ENCODE assay signal across 4 fruit fly cellular contexts in genomic region chr2L:2873729-2874127, dm6.
A peak's percentile ranks its signal among the peaks of the same experiment; 100 is the strongest.
TF ChIP-seq lines count a peak whose summit lies in the region.

No protein-coding gene starts in this region.

- no peak for TF ChIP-seq CTCF in whole organism, embryonic (GFP tag; optimal IDR thresholded peaks at IDR 0.05; lab: Kevin White, UChicago)

TF ChIP-seq in whole organism, adult, 20 proteins besides CTCF, POLR2A, EP300 and RAD21:
- TF ChIP-seq Mnt (GFP tag; optimal IDR thresholded peaks at IDR 0.05; lab: Kevin White, UChicago) (peak; percentile 83), pad (GFP tag; optimal IDR thresholded peaks at IDR 0.05; lab: Kevin White, UChicago) (no peak), kay (GFP tag; lab: Kevin White, UChicago; ENCODE audit: borderline replicate concordance) (peak; percentile 46), CG11617 (GFP tag; optimal IDR thresholded peaks at IDR 0.05; lab: Kevin White, UChicago) (no peak), CG12768 (GFP tag; optimal IDR thresholded peaks at IDR 0.05; lab: Kevin White, UChicago) (no peak)

TF ChIP-seq in whole organism, embryonic, 481 proteins besides CTCF, POLR2A, EP300 and RAD21 (continues in another document):
- TF ChIP-seq CG10274 (GFP tag; optimal IDR thresholded peaks at IDR 0.05; lab: Kevin White, UChicago) (no peak), Atf6 (GFP tag; IDR thresholded peaks at IDR 0.05; lab: Robert Waterston, UW) (0 out of 2 replicates have a peak, but pooled peaks have one; percentile 3), CG1792 (GFP tag; optimal IDR thresholded peaks at IDR 0.05; lab: Kevin White, UChicago) (no peak), Sox100B (GFP tag; optimal IDR thresholded peaks at IDR 0.05; lab: Kevin White, UChicago) (no peak), Kr (GFP tag; optimal IDR thresholded peaks at IDR 0.05; lab: Kevin White, UChicago) (no peak), tgo (GFP tag; IDR thresholded peaks at IDR 0.05; lab: Robert Waterston, UW) (no peak), chn (GFP tag; optimal IDR thresholded peaks at IDR 0.05; lab: Kevin White, UChicago) (no peak), CG7786 (GFP tag; optimal IDR thresholded peaks at IDR 0.05; lab: Kevin White, UChicago) (no peak), Vsx1 (GFP tag; optimal IDR thresholded peaks at IDR 0.05; lab: Kevin White, UChicago) (no peak), onecut (GFP tag; IDR thresholded peaks at IDR 0.05; lab: Robert Waterston, UW) (peak; percentile 79), CG9797 (GFP tag; optimal IDR thresholded peaks at IDR 0.05; lab: Kevin White, UChicago) (no peak), CG3838 (GFP tag; optimal IDR thresholded peaks at IDR 0.05; lab: Kevin White, UChicago) (no peak), HLH3B (GFP tag; IDR thresholded peaks at IDR 0.05; lab: Robert Waterston, UW) (0 out of 2 replicates have a peak, but pooled peaks have one; percentile 2), CG2199 (GFP tag; IDR thresholded peaks at IDR 0.05; lab: Robert Waterston, UW) (no peak), CG6854 (GFP tag; optimal IDR thresholded peaks at IDR 0.05; lab: Kevin White, UChicago) (no peak), CG11085 (GFP tag; IDR thresholded peaks at IDR 0.05; lab: Robert Waterston, UW) (no peak), CG6683 (GFP tag; optimal IDR thresholded peaks at IDR 0.05; lab: Kevin White, UChicago) (no peak), CG8388 (GFP tag; optimal IDR thresholded peaks at IDR 0.05; lab: Kevin White, UChicago) (no peak), CG43689 (GFP tag; IDR thresholded peaks at IDR 0.05; lab: Robert Waterston, UW) (no peak), z (GFP tag; IDR thresholded peaks at IDR 0.05; lab: Robert Waterston, UW) (no peak), ci (GFP tag; IDR thresholded peaks at IDR 0.05; lab: Robert Waterston, UW) (no peak), fd96Cb (tag; optimal IDR thresholded peaks at IDR 0.05; lab: Kevin White, UChicago) (no peak), PHDP (tag; optimal IDR thresholded peaks at IDR 0.05; lab: Kevin White, UChicago) (no peak), CG6791 (GFP tag; IDR thresholded peaks at IDR 0.05; lab: Robert Waterston, UW; ENCODE audit: partially characterized antibody) (no peak), CG1603 (tag; optimal IDR thresholded peaks at IDR 0.05; lab: Kevin White, UChicago) (no peak), CG32532 (GFP tag; IDR thresholded peaks at IDR 0.05; lab: Robert Waterston, UW) (no peak), Mrtf (GFP tag; IDR thresholded peaks at IDR 0.05; lab: Robert Waterston, UW) (no peak), gem (tag; optimal IDR thresholded peaks at IDR 0.05; lab: Kevin White, UChicago) (no peak), Blimp-1 (GFP tag; optimal IDR thresholded peaks at IDR 0.05; lab: Kevin White, UChicago) (no peak), dm (GFP tag; optimal IDR thresholded peaks at IDR 0.05; lab: Kevin White, UChicago) (peak; percentile 68)

TF ChIP-seq in whole organism, prepupa, 60 proteins besides CTCF, POLR2A, EP300 and RAD21:
- TF ChIP-seq Eip78C (GFP tag; lab: Kevin White, UChicago) = peak; percentile 19
- no peak for TF ChIP-seq fkh (GFP tag; optimal IDR thresholded peaks at IDR 0.05; lab: Kevin White, UChicago)

TF ChIP-seq in whole organism, wandering third instar larva, 38 proteins besides CTCF, POLR2A, EP300 and RAD21:
- TF ChIP-seq woc (GFP tag; optimal IDR thresholded peaks at IDR 0.05; lab: Kevin White, UChicago) = peak; percentile 29
- no peak for TF ChIP-seq psq (GFP tag; optimal IDR thresholded peaks at IDR 0.05; lab: Kevin White, UChicago)
